ENCODE assay signal across 1 fruit fly cellular context in the genomic region with DNA sequence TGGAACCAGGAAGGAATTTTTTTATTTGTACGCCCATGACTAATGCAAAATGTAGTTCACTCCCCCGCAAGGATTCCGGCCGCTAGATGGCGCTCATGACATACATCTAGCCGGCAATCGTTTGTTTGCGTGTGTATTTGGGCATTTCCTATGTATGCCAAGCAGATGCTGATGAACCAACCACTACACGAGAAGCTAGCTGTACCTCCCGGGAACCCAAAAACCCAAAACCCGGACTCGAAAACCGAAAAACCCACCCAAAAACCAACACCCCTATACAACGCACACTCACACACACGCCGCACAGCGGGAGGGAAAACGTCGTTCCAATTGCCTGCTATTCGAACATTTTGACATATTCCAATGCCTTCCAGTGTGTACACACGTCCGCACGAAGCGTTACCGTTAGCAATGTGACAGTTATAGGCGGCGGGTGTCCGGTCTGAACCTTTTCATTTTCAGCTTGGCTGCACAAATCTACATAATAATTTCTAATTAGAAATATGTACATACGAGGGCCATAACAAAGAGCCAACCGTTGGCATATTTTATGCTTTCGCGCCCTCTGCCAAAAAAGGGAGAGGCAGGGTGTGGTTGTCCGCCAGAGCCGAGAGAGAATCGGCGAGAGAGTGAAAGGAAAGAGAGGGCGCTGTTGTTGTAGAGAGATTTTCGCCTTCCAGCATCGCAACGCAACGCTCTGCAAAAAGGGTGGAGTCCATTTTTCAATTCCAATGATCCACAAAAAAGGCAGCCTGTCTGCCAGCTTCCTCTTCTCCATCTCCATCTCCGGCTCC.
TF ChIP-seq lines count a peak whose summit lies in the region.

No protein-coding gene starts in this region.

TF ChIP-seq in whole organism, embryonic, 481 proteins besides CTCF, POLR2A, EP300 and RAD21 (continued from another document and continues in another):
- TF ChIP-seq CG17612 (GFP tag; IDR thresholded peaks at IDR 0.05; lab: Robert Waterston, UW): no peak
- TF ChIP-seq Xbp1 (GFP tag; optimal IDR thresholded peaks at IDR 0.05; lab: Kevin White, UChicago): no peak
- TF ChIP-seq inv (GFP tag; IDR thresholded peaks at IDR 0.05; lab: Robert Waterston, UW; ENCODE audit: partially characterized antibody): no peak
- TF ChIP-seq Spps (tag; optimal IDR thresholded peaks at IDR 0.05; lab: Kevin White, UChicago): no peak
- no peak for TF ChIP-seq CG11456 (GFP tag; IDR thresholded peaks at IDR 0.05; lab: Robert Waterston, UW)
- TF ChIP-seq CG33213 (GFP tag; optimal IDR thresholded peaks at IDR 0.05; lab: Kevin White, UChicago): no peak
- TF ChIP-seq so (GFP tag; IDR thresholded peaks at IDR 0.05; lab: Robert Waterston, UW): no peak
- no peak for TF ChIP-seq Atf-2 (GFP tag; optimal IDR thresholded peaks at IDR 0.05; lab: Kevin White, UChicago)
- 0 out of 2 replicates have a peak, but pooled peaks have one; percentile 28 for TF ChIP-seq bbx (GFP tag; IDR thresholded peaks at IDR 0.05; lab: Robert Waterston, UW; ENCODE audit: partially characterized antibody)
- TF ChIP-seq lov (optimal IDR thresholded peaks at IDR 0.05; lab: Kevin White, UChicago): no peak
- TF ChIP-seq lov (GFP tag; IDR thresholded peaks at IDR 0.05; lab: Robert Waterston, UW): no peak
- TF ChIP-seq scrt (GFP tag; optimal IDR thresholded peaks at IDR 0.05; lab: Kevin White, UChicago): no peak
- peak; percentile 72 to 76 for TF ChIP-seq Trl (optimal IDR thresholded peaks at IDR 0.05; lab: Kevin White, UChicago)
- TF ChIP-seq Trl (GFP tag; optimal IDR thresholded peaks at IDR 0.05; lab: Kevin White, UChicago): no peak
- TF ChIP-seq CG10321 (GFP tag; IDR thresholded peaks at IDR 0.05; lab: Robert Waterston, UW): no peak
- no peak for TF ChIP-seq lbe (GFP tag; optimal IDR thresholded peaks at IDR 0.05; lab: Kevin White, UChicago)
- TF ChIP-seq prd (optimal IDR thresholded peaks at IDR 0.05; lab: Kevin White, UChicago): no peak
- TF ChIP-seq prd (GFP tag; IDR thresholded peaks at IDR 0.05; lab: Robert Waterston, UW): peak; percentile 8; the same call in 1 of the 3 replicates
- no peak for TF ChIP-seq CG11085 (GFP tag; IDR thresholded peaks at IDR 0.05; lab: Robert Waterston, UW)
- no peak for TF ChIP-seq lilli (GFP tag; optimal IDR thresholded peaks at IDR 0.05; lab: Kevin White, UChicago)
- no peak for TF ChIP-seq tll (GFP tag; optimal IDR thresholded peaks at IDR 0.05; lab: Kevin White, UChicago)
- no peak for TF ChIP-seq fd102C (GFP tag; optimal IDR thresholded peaks at IDR 0.05; lab: Kevin White, UChicago)
- no peak for TF ChIP-seq eyg (GFP tag; optimal IDR thresholded peaks at IDR 0.05; lab: Kevin White, UChicago)
- TF ChIP-seq dati (GFP tag; IDR thresholded peaks at IDR 0.05; lab: Robert Waterston, UW): no peak
- no peak for TF ChIP-seq Atf3 (GFP tag; optimal IDR thresholded peaks at IDR 0.05; lab: Kevin White, UChicago)
- peak; percentile 2 for TF ChIP-seq CG33557 (GFP tag; optimal IDR thresholded peaks at IDR 0.05; lab: Kevin White, UChicago)
- TF ChIP-seq Sin3A (optimal IDR thresholded peaks at IDR 0.05; lab: Kevin White, UChicago): no peak
- TF ChIP-seq CG15696 (tag; optimal IDR thresholded peaks at IDR 0.05; lab: Kevin White, UChicago): no peak
- no peak for TF ChIP-seq Antp (GFP tag; optimal IDR thresholded peaks at IDR 0.05; lab: Kevin White, UChicago)
- TF ChIP-seq dm (GFP tag; optimal IDR thresholded peaks at IDR 0.05; lab: Kevin White, UChicago): no peak
- TF ChIP-seq ems (GFP tag; optimal IDR thresholded peaks at IDR 0.05; lab: Kevin White, UChicago): no peak
- no peak for TF ChIP-seq wek (GFP tag; optimal IDR thresholded peaks at IDR 0.05; lab: Kevin White, UChicago)
- TF ChIP-seq CG3995 (GFP tag; optimal IDR thresholded peaks at IDR 0.05; lab: Kevin White, UChicago): no peak
- TF ChIP-seq gcm (GFP tag; optimal IDR thresholded peaks at IDR 0.05; lab: Kevin White, UChicago): peak; percentile 34
- TF ChIP-seq CG1647 (GFP tag; optimal IDR thresholded peaks at IDR 0.05; lab: Kevin White, UChicago): no peak
- no peak for TF ChIP-seq p53 (GFP tag; optimal IDR thresholded peaks at IDR 0.05; lab: Kevin White, UChicago)
- no peak for TF ChIP-seq CG16863 (GFP tag; optimal IDR thresholded peaks at IDR 0.05; lab: Kevin White, UChicago)
- TF ChIP-seq twi (tag; optimal IDR thresholded peaks at IDR 0.05; lab: Kevin White, UChicago): peak; percentile 90
- no peak for TF ChIP-seq ato (GFP tag; IDR thresholded peaks at IDR 0.05; lab: Robert Waterston, UW; ENCODE audit: partially characterized antibody)
- TF ChIP-seq Side (GFP tag; optimal IDR thresholded peaks at IDR 0.05; lab: Kevin White, UChicago): no peak
- no peak for TF ChIP-seq ewg (GFP tag; optimal IDR thresholded peaks at IDR 0.05; lab: Kevin White, UChicago)
- TF ChIP-seq CG18619 (GFP tag; optimal IDR thresholded peaks at IDR 0.05; lab: Kevin White, UChicago): no peak
- TF ChIP-seq Poxn (GFP tag; IDR thresholded peaks at IDR 0.05; lab: Robert Waterston, UW): no peak
- TF ChIP-seq esg (GFP tag; conservative IDR thresholded peaks at IDR 0.05; lab: Robert Waterston, UW): no peak
- TF ChIP-seq NC2α (GFP tag; optimal IDR thresholded peaks at IDR 0.05; lab: Kevin White, UChicago): no peak
- no peak for TF ChIP-seq peb (GFP tag; IDR thresholded peaks at IDR 0.05; lab: Robert Waterston, UW)
- no peak for TF ChIP-seq Nf-YA (GFP tag; IDR thresholded peaks at IDR 0.05; lab: Robert Waterston, UW)
- no peak for TF ChIP-seq NFAT (GFP tag; IDR thresholded peaks at IDR 0.05; lab: Robert Waterston, UW)
- TF ChIP-seq D19B (GFP tag; optimal IDR thresholded peaks at IDR 0.05; lab: Kevin White, UChicago): no peak
- peak; percentile 44 for TF ChIP-seq nerfin-1 (tag; optimal IDR thresholded peaks at IDR 0.05; lab: Kevin White, UChicago)
- no peak for TF ChIP-seq Dek (tag; optimal IDR thresholded peaks at IDR 0.05; lab: Kevin White, UChicago)
- no peak for TF ChIP-seq CkIIα-i1 (GFP tag; IDR thresholded peaks at IDR 0.05; lab: Robert Waterston, UW)
- TF ChIP-seq CG14050 (GFP tag; IDR thresholded peaks at IDR 0.05; lab: Robert Waterston, UW): no peak
- no peak for TF ChIP-seq CG31388 (GFP tag; optimal IDR thresholded peaks at IDR 0.05; lab: Kevin White, UChicago)
- no peak for TF ChIP-seq CG1233 (GFP tag; optimal IDR thresholded peaks at IDR 0.05; lab: Kevin White, UChicago)
- TF ChIP-seq CG12104 (GFP tag; optimal IDR thresholded peaks at IDR 0.05; lab: Kevin White, UChicago): no peak
- TF ChIP-seq Dip3 (GFP tag; optimal IDR thresholded peaks at IDR 0.05; lab: Kevin White, UChicago): no peak
- no peak for TF ChIP-seq NK7.1 (GFP tag; optimal IDR thresholded peaks at IDR 0.05; lab: Kevin White, UChicago)
- no peak for TF ChIP-seq Hr39 (optimal IDR thresholded peaks at IDR 0.05; lab: Kevin White, UChicago)
- TF ChIP-seq CG17361 (GFP tag; IDR thresholded peaks at IDR 0.05; lab: Robert Waterston, UW): no peak
- no peak for TF ChIP-seq CG9876 (GFP tag; optimal IDR thresholded peaks at IDR 0.05; lab: Kevin White, UChicago)
- TF ChIP-seq Awh (GFP tag; IDR thresholded peaks at IDR 0.05; lab: Robert Waterston, UW): no peak
- no peak for TF ChIP-seq Dfd (GFP tag; optimal IDR thresholded peaks at IDR 0.05; lab: Kevin White, UChicago)
- no peak for TF ChIP-seq Xrp1 (GFP tag; IDR thresholded peaks at IDR 0.05; lab: Robert Waterston, UW)
- no peak for TF ChIP-seq Pdp1 (GFP tag; optimal IDR thresholded peaks at IDR 0.05; lab: Kevin White, UChicago)
- peak; percentile 13 for TF ChIP-seq CG4328 (GFP tag; optimal IDR thresholded peaks at IDR 0.05; lab: Kevin White, UChicago)
- peak; percentile 64 for TF ChIP-seq pros (GFP tag; optimal IDR thresholded peaks at IDR 0.05; lab: Kevin White, UChicago)
- no peak for TF ChIP-seq MESR4 (GFP tag; optimal IDR thresholded peaks at IDR 0.05; lab: Kevin White, UChicago)
- TF ChIP-seq nmo (GFP tag; optimal IDR thresholded peaks at IDR 0.05; lab: Kevin White, UChicago): no peak
- TF ChIP-seq grn (GFP tag; optimal IDR thresholded peaks at IDR 0.05; lab: Kevin White, UChicago): no peak
- TF ChIP-seq al (GFP tag; IDR thresholded peaks at IDR 0.05; lab: Robert Waterston, UW): no peak
- TF ChIP-seq ci (GFP tag; IDR thresholded peaks at IDR 0.05; lab: Robert Waterston, UW): no peak
- TF ChIP-seq CG15479 (GFP tag; optimal IDR thresholded peaks at IDR 0.05; lab: Kevin White, UChicago): no peak
- TF ChIP-seq hb (GFP tag; IDR thresholded peaks at IDR 0.05; lab: Robert Waterston, UW; ENCODE audit: partially characterized antibody): no peak
- TF ChIP-seq CG2116 (GFP tag; optimal IDR thresholded peaks at IDR 0.05; lab: Kevin White, UChicago): no peak
- TF ChIP-seq CG15269 (tag; optimal IDR thresholded peaks at IDR 0.05; lab: Kevin White, UChicago): no peak
- no peak for TF ChIP-seq CG10267 (tag; optimal IDR thresholded peaks at IDR 0.05; lab: Kevin White, UChicago)
- TF ChIP-seq bcd (GFP tag; optimal IDR thresholded peaks at IDR 0.05; lab: Kevin White, UChicago): no peak
- peak; percentile 60 for TF ChIP-seq yki (optimal IDR thresholded peaks at IDR 0.05; lab: Kevin White, UChicago)
- no peak for TF ChIP-seq bab2 (GFP tag; optimal IDR thresholded peaks at IDR 0.05; lab: Kevin White, UChicago)
- TF ChIP-seq CG13624 (GFP tag; optimal IDR thresholded peaks at IDR 0.05; lab: Kevin White, UChicago): no peak
- no peak for TF ChIP-seq CG18476 (GFP tag; optimal IDR thresholded peaks at IDR 0.05; lab: Kevin White, UChicago)
- no peak for TF ChIP-seq H15 (GFP tag; IDR thresholded peaks at IDR 0.05; lab: Robert Waterston, UW)
- no peak for TF ChIP-seq ATbp (GFP tag; optimal IDR thresholded peaks at IDR 0.05; lab: Kevin White, UChicago)
- no peak for TF ChIP-seq CG17568 (GFP tag; optimal IDR thresholded peaks at IDR 0.05; lab: Kevin White, UChicago)
- TF ChIP-seq CG12071 (GFP tag; optimal IDR thresholded peaks at IDR 0.05; lab: Kevin White, UChicago): no peak
- peak; percentile 25; the same call in 1 of the 2 replicates for TF ChIP-seq crol (GFP tag; IDR thresholded peaks at IDR 0.05; lab: Robert Waterston, UW)
- TF ChIP-seq CG12942 (GFP tag; optimal IDR thresholded peaks at IDR 0.05; lab: Kevin White, UChicago): no peak
- TF ChIP-seq CG14710 (tag; optimal IDR thresholded peaks at IDR 0.05; lab: Kevin White, UChicago): peak; percentile 99
- TF ChIP-seq Fer1 (GFP tag; optimal IDR thresholded peaks at IDR 0.05; lab: Kevin White, UChicago): no peak
- no peak for TF ChIP-seq Dad (GFP tag; optimal IDR thresholded peaks at IDR 0.05; lab: Kevin White, UChicago)
- no peak for TF ChIP-seq CG8089 (GFP tag; optimal IDR thresholded peaks at IDR 0.05; lab: Kevin White, UChicago)
- no peak for TF ChIP-seq jumu (GFP tag; optimal IDR thresholded peaks at IDR 0.05; lab: Kevin White, UChicago)
- no peak for TF ChIP-seq CG6175 (GFP tag; IDR thresholded peaks at IDR 0.05; lab: Robert Waterston, UW)
- no peak for TF ChIP-seq dmrt99B (tag; optimal IDR thresholded peaks at IDR 0.05; lab: Kevin White, UChicago)
- no peak for TF ChIP-seq Dref (GFP tag; IDR thresholded peaks at IDR 0.05; lab: Robert Waterston, UW)
- TF ChIP-seq jing (GFP tag; optimal IDR thresholded peaks at IDR 0.05; lab: Kevin White, UChicago): no peak
- TF ChIP-seq sug (tag; optimal IDR thresholded peaks at IDR 0.05; lab: Kevin White, UChicago): no peak
- no peak for TF ChIP-seq tin (GFP tag; optimal IDR thresholded peaks at IDR 0.05; lab: Kevin White, UChicago)
- TF ChIP-seq gsb-n (tag; optimal IDR thresholded peaks at IDR 0.05; lab: Kevin White, UChicago): peak; percentile 68
- TF ChIP-seq ap (GFP tag; IDR thresholded peaks at IDR 0.05; lab: Robert Waterston, UW): no peak
- no peak for TF ChIP-seq CG9797 (GFP tag; optimal IDR thresholded peaks at IDR 0.05; lab: Kevin White, UChicago)
- TF ChIP-seq CG6689 (GFP tag; IDR thresholded peaks at IDR 0.05; lab: Robert Waterston, UW): no peak
- no peak for TF ChIP-seq CG15011 (GFP tag; optimal IDR thresholded peaks at IDR 0.05; lab: Kevin White, UChicago)
- TF ChIP-seq CG11398 (GFP tag; optimal IDR thresholded peaks at IDR 0.05; lab: Kevin White, UChicago): no peak
- no peak for TF ChIP-seq Meics (GFP tag; optimal IDR thresholded peaks at IDR 0.05; lab: Kevin White, UChicago)
- TF ChIP-seq kay (GFP tag; optimal IDR thresholded peaks at IDR 0.05; lab: Kevin White, UChicago): no peak
- peak; percentile 42; the same call in 1 of the 2 replicates for TF ChIP-seq chm (GFP tag; IDR thresholded peaks at IDR 0.05; lab: Robert Waterston, UW)
- TF ChIP-seq phol (tag; optimal IDR thresholded peaks at IDR 0.05; lab: Kevin White, UChicago): peak; percentile 3
- TF ChIP-seq slbo (GFP tag; IDR thresholded peaks at IDR 0.05; lab: Robert Waterston, UW): no peak
- no peak for TF ChIP-seq Mad (GFP tag; optimal IDR thresholded peaks at IDR 0.05; lab: Kevin White, UChicago)
- TF ChIP-seq kah (GFP tag; optimal IDR thresholded peaks at IDR 0.05; lab: Kevin White, UChicago): no peak
- TF ChIP-seq gt (GFP tag; IDR thresholded peaks at IDR 0.05; lab: Robert Waterston, UW): no peak
- TF ChIP-seq bowl (GFP tag; IDR thresholded peaks at IDR 0.05; lab: Robert Waterston, UW): no peak
- TF ChIP-seq CG14014 (GFP tag; IDR thresholded peaks at IDR 0.05; lab: Robert Waterston, UW): no peak
- no peak for TF ChIP-seq CG7963 (GFP tag; IDR thresholded peaks at IDR 0.05; lab: Robert Waterston, UW; ENCODE audit: partially characterized antibody)
- TF ChIP-seq CG7372 (GFP tag; IDR thresholded peaks at IDR 0.05; lab: Robert Waterston, UW): no peak
- TF ChIP-seq Kr (GFP tag; optimal IDR thresholded peaks at IDR 0.05; lab: Kevin White, UChicago): peak; percentile 1
- no peak for TF ChIP-seq CG17912 (GFP tag; optimal IDR thresholded peaks at IDR 0.05; lab: Kevin White, UChicago)
- TF ChIP-seq Taf1 (GFP tag; IDR thresholded peaks at IDR 0.05; lab: Robert Waterston, UW): no peak
- no peak for TF ChIP-seq CG31441 (GFP tag; IDR thresholded peaks at IDR 0.05; lab: Robert Waterston, UW)
- TF ChIP-seq CG6683 (GFP tag; optimal IDR thresholded peaks at IDR 0.05; lab: Kevin White, UChicago): no peak
- TF ChIP-seq CG14667 (GFP tag; IDR thresholded peaks at IDR 0.05; lab: Robert Waterston, UW): no peak
- TF ChIP-seq CG4282 (GFP tag; optimal IDR thresholded peaks at IDR 0.05; lab: Kevin White, UChicago): no peak
- TF ChIP-seq CG2199 (GFP tag; IDR thresholded peaks at IDR 0.05; lab: Robert Waterston, UW): peak; percentile 84; the same call in 2 of the 3 replicates
- TF ChIP-seq amos (GFP tag; IDR thresholded peaks at IDR 0.05; lab: Robert Waterston, UW; ENCODE audit: partially characterized antibody): 0 out of 2 replicates have a peak, but pooled peaks have one; percentile 17
- TF ChIP-seq CG10543 (GFP tag; optimal IDR thresholded peaks at IDR 0.05; lab: Kevin White, UChicago): peak; percentile 25
- no peak for TF ChIP-seq shn (GFP tag; optimal IDR thresholded peaks at IDR 0.05; lab: Kevin White, UChicago)
- no peak for TF ChIP-seq pzg (GFP tag; optimal IDR thresholded peaks at IDR 0.05; lab: Kevin White, UChicago)
